Worm (Caenorhabditis elegans) whole organism, mixed stage, embryonic: ENCODE measurements around the gene arf-1.

ENCODE experiments used
- blmp-1 ChIP-seq: fragments of 150-350 bp; optimal IDR thresholded peaks from 2 replicates; lab custom pipeline; 2014; ENCODE audit warnings: missing biosample characterization, missing genetic modification characterization
- drap-1 ChIP-seq: fragments of 200-800 bp; sonication (Bioruptor generic); optimal IDR thresholded peaks from 3 replicates; lab custom pipeline; 2018; ENCODE audit warnings: mild to moderate bottlenecking, missing genetic modification characterization, missing compliant biosample characterization
- elt-3 ChIP-seq: fragments of 150-350 bp; optimal IDR thresholded peaks from 2 replicates; lab custom pipeline; 2014; ENCODE audit warnings: missing biosample characterization, missing genetic modification characterization
- hlh-1 ChIP-seq: fragments of 150-350 bp; optimal IDR thresholded peaks from 2 replicates; lab custom pipeline; 2014; ENCODE audit warnings: missing biosample characterization, missing genetic modification reagents, missing genetic modification characterization
- pha-4 ChIP-seq: fragments of 150-350 bp; optimal IDR thresholded peaks from 2 replicates; lab custom pipeline; 2018; ENCODE audit warnings: missing biosample characterization, missing genetic modification reagents, missing genetic modification characterization
- snpc-4 ChIP-seq: fragments of 150-350 bp; optimal IDR thresholded peaks from 2 replicates; lab custom pipeline; 2014; ENCODE audit warnings: missing biosample characterization, missing genetic modification characterization
- unc-39 ChIP-seq: fragments of 150-350 bp; optimal IDR thresholded peaks from 2 replicates; lab custom pipeline; 2014; ENCODE audit warnings: missing biosample characterization, missing genetic modification characterization

- TF ChIP-seq unc-39 (tag; lab: Kevin White, UChicago), result no peak
- no peak for TF ChIP-seq elt-3
- no peak for TF ChIP-seq pha-4 (tag; lab: Kevin White, UChicago)
- TF ChIP-seq snpc-4 (tag; lab: Kevin White, UChicago), result no peak
- TF ChIP-seq blmp-1 (tag; lab: Kevin White, UChicago), result no peak
- no peak for TF ChIP-seq hlh-1 (tag; lab: Kevin White, UChicago)
- TF ChIP-seq drap-1 (GFP tag; lab: Kevin White, UChicago), result no peak
Observed at ce11 chrIII:5740666-5741065, 26.0 kb downstream of the arf-1 start, which contains the start of gene B0244.16.
